Worm (Caenorhabditis elegans): ENCODE results near the gene C13G3.12.
A peak's percentile ranks its signal among the peaks of the same experiment; 100 is the strongest.

C13G3.12 gene

DNA sequence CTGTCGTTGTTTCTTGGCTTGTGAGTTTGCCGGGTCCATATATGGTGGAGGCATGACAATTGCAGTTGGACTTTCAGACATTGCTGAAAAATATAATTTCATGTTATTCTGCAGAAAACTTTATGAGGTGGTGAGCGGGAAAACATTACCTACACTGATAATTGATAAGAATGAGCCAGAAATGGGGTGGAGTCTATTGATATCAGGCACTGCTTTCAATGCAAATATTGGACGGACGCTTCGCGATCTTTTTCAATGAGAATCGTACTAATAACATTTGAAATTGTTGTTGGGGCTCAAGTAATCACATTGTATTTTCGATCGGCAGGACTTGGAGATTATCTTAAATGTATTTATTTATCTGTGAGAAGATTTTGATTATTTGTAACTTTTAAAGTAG, 36.5 kb upstream of the C13G3.12 start, which contains the start of gene T04C12.1:
Gene T04C12.1 (minus strand): TSS at position 90 of the 400 bp plus-strand sequence.
- TF ChIP-seq nhr-23 (tag; optimal IDR thresholded peaks at IDR 0.05) (no peak), unc-62 (GFP tag; optimal IDR thresholded peaks at IDR 0.05) (no peak), nhr-21 (tag; optimal IDR thresholded peaks at IDR 0.05) (no peak), ceh-16 (tag; optimal IDR thresholded peaks at IDR 0.05) (no peak), mdl-1 (tag; optimal IDR thresholded peaks at IDR 0.05) (no peak), Y55F3AM.14 (GFP tag; optimal IDR thresholded peaks at IDR 0.05) (no peak), nhr-25 (tag; optimal IDR thresholded peaks at IDR 0.05) (peak; percentile 29), sem-4 (tag; optimal IDR thresholded peaks at IDR 0.05) (no peak), unc-55 (GFP tag; optimal IDR thresholded peaks at IDR 0.05) (no peak), F13H6.1 (tag; optimal IDR thresholded peaks at IDR 0.05) (no peak), lin-11 (tag; optimal IDR thresholded peaks at IDR 0.05) (no peak), snpc-4 (tag; optimal IDR thresholded peaks at IDR 0.05) (no peak), mbf-1 (tag; optimal IDR thresholded peaks at IDR 0.05) (no peak), ama-1 (optimal IDR thresholded peaks at IDR 0.05) (peak; percentile 56), blmp-1 (tag; optimal IDR thresholded peaks at IDR 0.05; ENCODE audit: insufficient read depth) (no peak), dmd-4 (tag; optimal IDR thresholded peaks at IDR 0.05) (no peak), alr-1 (tag; optimal IDR thresholded peaks at IDR 0.05) (no peak), R02D3.7 (tag; optimal IDR thresholded peaks at IDR 0.05) (no peak), ceh-82 (tag; optimal IDR thresholded peaks at IDR 0.05) (no peak), zag-1 (tag; optimal IDR thresholded peaks at IDR 0.05) (no peak), elt-1 (tag; optimal IDR thresholded peaks at IDR 0.05) (no peak), nhr-129 (tag; optimal IDR thresholded peaks at IDR 0.05) (no peak), nhr-10 (tag; optimal IDR thresholded peaks at IDR 0.05) (no peak), sma-9 (GFP tag; optimal IDR thresholded peaks at IDR 0.05) (peak; percentile 9), sma-9 (tag; optimal IDR thresholded peaks at IDR 0.05) (no peak), unc-39 (tag; optimal IDR thresholded peaks at IDR 0.05) (no peak)

ce11 chrV:11057043-11057442, 34.3 kb upstream of the C13G3.12 start, which contains the start of gene srh-75:
srh-75 (minus strand) TSS chrV:11057143.
- TF ChIP-seq ceh-82 (tag; optimal IDR thresholded peaks at IDR 0.05) (no peak), lin-13 (GFP tag; optimal IDR thresholded peaks at IDR 0.05) (no peak), gmeb-1 (tag; optimal IDR thresholded peaks at IDR 0.05) (no peak), ztf-1 (GFP tag; conservative IDR thresholded peaks at IDR 0.05) (no peak), mdl-1 (tag; optimal IDR thresholded peaks at IDR 0.05) (no peak), crh-2 (tag; optimal IDR thresholded peaks at IDR 0.05) (no peak)

ce11 chrV:11056484-11056883, 33.8 kb upstream of the C13G3.12 start:
- TF ChIP-seq mbf-1 (tag; optimal IDR thresholded peaks at IDR 0.05) (no peak), unc-62 (GFP tag; optimal IDR thresholded peaks at IDR 0.05) (no peak), lin-11 (tag; optimal IDR thresholded peaks at IDR 0.05) (no peak), sma-3 (GFP tag; optimal IDR thresholded peaks at IDR 0.05) (no peak), R02D3.7 (tag; optimal IDR thresholded peaks at IDR 0.05) (no peak), elt-3 (tag; optimal IDR thresholded peaks at IDR 0.05) (no peak), unc-55 (GFP tag; optimal IDR thresholded peaks at IDR 0.05) (no peak), nhr-237 (tag; optimal IDR thresholded peaks at IDR 0.05) (no peak), lin-13 (GFP tag; optimal IDR thresholded peaks at IDR 0.05) (no peak), alr-1 (tag; optimal IDR thresholded peaks at IDR 0.05) (no peak), nhr-10 (tag; optimal IDR thresholded peaks at IDR 0.05) (no peak)

DNA sequence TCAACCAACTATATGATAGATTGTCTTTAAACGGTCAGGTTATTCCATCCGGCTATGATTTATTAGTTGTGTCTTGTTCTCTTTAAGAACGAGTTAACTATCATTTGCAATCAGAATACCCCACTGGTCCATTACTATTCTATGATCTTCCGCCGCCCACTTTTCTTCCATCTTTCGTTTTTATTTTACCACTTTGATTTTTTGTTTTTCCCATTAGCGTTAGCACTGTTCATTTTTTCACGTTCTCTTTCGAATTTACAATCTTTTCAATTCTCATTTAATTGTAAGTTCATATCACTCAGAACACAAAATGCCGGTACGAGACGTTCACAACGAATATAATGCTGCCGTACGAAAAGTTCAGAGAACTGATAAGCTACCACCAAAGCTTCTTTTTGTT, 31.1 kb upstream of the C13G3.12 start, which contains the start of gene T04C12.7:
Gene T04C12.7 (plus strand): TSS at position 301 of the 400 bp plus-strand sequence.
- no peak for TF ChIP-seq sma-3 (GFP tag; optimal IDR thresholded peaks at IDR 0.05)

DNA sequence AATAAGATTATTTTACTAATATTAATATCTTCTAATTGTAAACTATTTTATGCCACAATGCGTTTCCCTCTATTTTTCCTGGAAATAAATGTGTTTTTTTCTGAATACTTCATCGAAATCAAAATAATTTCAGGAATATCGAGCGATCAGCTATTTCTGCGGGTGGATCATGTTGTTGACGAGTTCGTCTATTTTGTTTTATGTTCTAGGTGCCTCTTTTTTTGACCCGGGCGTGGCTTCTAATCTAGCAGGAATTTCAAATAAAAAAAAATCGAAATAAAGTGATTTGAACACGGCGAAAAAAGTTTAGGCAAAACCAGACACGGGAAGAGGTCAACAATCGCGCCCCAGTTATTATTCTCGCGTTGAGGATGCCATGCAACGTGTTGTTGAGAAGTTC, 29.2 kb upstream of the C13G3.12 start, which contains the start of gene T04C12.33:
Gene T04C12.33 (plus strand): TSS at position 301 of the 400 bp plus-strand sequence.
- TF ChIP-seq skn-1 (tag; optimal IDR thresholded peaks at IDR 0.05) = no peak
- TF ChIP-seq zag-1 (tag; optimal IDR thresholded peaks at IDR 0.05) = no peak

DNA sequence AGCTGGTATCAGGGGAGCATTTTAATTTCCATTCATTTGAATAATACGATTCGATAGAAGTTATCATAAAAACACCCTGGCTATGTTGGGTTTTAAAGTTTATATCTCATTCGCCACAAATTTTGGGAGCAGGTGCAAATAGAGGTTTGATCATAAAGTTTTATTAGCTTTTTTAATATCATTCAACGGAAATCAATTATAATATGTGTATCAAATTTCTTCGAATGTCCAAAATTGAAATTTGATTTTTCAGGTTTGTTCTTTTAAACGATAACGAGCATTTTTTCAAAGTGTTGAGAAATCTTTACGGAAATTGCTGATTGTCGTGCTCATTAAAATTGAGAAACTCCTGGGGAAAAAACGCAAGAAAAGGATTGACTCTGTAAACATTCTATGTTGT, 26.0 kb upstream of the C13G3.12 start, which contains the start of gene srh-74:
Gene srh-74 (minus strand): TSS at position 101 of the 400 bp plus-strand sequence.
- TF ChIP-seq aly-2 (tag; optimal IDR thresholded peaks at IDR 0.05) = no peak
- no peak for TF ChIP-seq ztf-11 (tag; optimal IDR thresholded peaks at IDR 0.05)
- no peak for TF ChIP-seq nhr-23 (tag; optimal IDR thresholded peaks at IDR 0.05)
- no peak for TF ChIP-seq nhr-77 (tag; optimal IDR thresholded peaks at IDR 0.05)
- no peak for TF ChIP-seq ZK546.5 (tag; optimal IDR thresholded peaks at IDR 0.05)
- TF ChIP-seq ceh-16 (tag; optimal IDR thresholded peaks at IDR 0.05) = no peak
- no peak for TF ChIP-seq unc-55 (GFP tag; optimal IDR thresholded peaks at IDR 0.05)
- no peak for TF ChIP-seq dmd-4 (tag; optimal IDR thresholded peaks at IDR 0.05)
